Worm (Caenorhabditis elegans) whole organism, late embryonic: ENCODE measurements around the gene cest-35.1.

ENCODE experiments used
- F13H6.1 ChIP-seq: sonication (generic microtip); optimal IDR thresholded peaks from 2 replicates; lab custom pipeline; 2016; ENCODE audit warnings: missing genetic modification characterization, missing compliant biosample characterization
- ahr-1 ChIP-seq: sonication (generic microtip); optimal IDR thresholded peaks from 2 replicates; lab custom pipeline; 2016; ENCODE audit warnings: missing genetic modification characterization, missing compliant biosample characterization
- ceh-22 ChIP-seq: sonication (generic microtip); optimal IDR thresholded peaks from 2 replicates; lab custom pipeline; 2017; ENCODE audit warnings: missing biosample characterization, missing genetic modification characterization
- ceh-9 ChIP-seq: sonication (generic microtip); optimal IDR thresholded peaks from 2 replicates; lab custom pipeline; 2016; ENCODE audit warnings: mild to moderate bottlenecking, missing genetic modification characterization, inconsistent platforms, missing compliant biosample characterization
- che-1 ChIP-seq: sonication (generic microtip); optimal IDR thresholded peaks from 2 replicates; lab custom pipeline; 2016; ENCODE audit warnings: mild to moderate bottlenecking, missing genetic modification characterization, missing compliant biosample characterization
- dmd-4 ChIP-seq: sonication (generic microtip); optimal IDR thresholded peaks from 2 replicates; lab custom pipeline; 2016; ENCODE audit warnings: borderline replicate concordance, missing genetic modification characterization, missing compliant biosample characterization
- ets-4 ChIP-seq: sonication (generic microtip); optimal IDR thresholded peaks from 2 replicates; lab custom pipeline; 2016; ENCODE audit warnings: missing genetic modification characterization, missing compliant biosample characterization
- nhr-11 ChIP-seq: fragments of 150-350 bp; optimal IDR thresholded peaks from 2 replicates; lab custom pipeline; 2014; ENCODE audit warnings: missing biosample characterization, missing genetic modification characterization
- sox-4 ChIP-seq: sonication (generic microtip); optimal IDR thresholded peaks from 2 replicates; lab custom pipeline; 2017; ENCODE audit warnings: mild to moderate bottlenecking, missing genetic modification characterization, inconsistent platforms, missing compliant biosample characterization
- tbx-2 ChIP-seq: sonication (generic microtip); optimal IDR thresholded peaks from 2 replicates; lab custom pipeline; 2016; ENCODE audit warnings: missing genetic modification characterization, missing compliant biosample characterization

- TF ChIP-seq dmd-4 (tag; lab: Kevin White, UChicago) (no peak), ahr-1 (tag; lab: Kevin White, UChicago) (no peak), nhr-11 (no peak), ceh-22 (no peak), F13H6.1 (no peak), ceh-9 (no peak), sox-4 (tag; lab: Kevin White, UChicago) (no peak), ets-4 (tag; lab: Kevin White, UChicago) (no peak), che-1 (tag; lab: Kevin White, UChicago) (no peak), tbx-2 (tag; lab: Kevin White, UChicago) (no peak)
Measured at ce11 chrV:5201706-5202105, 41.2 kb downstream of the cest-35.1 start.
